Fruit fly (Drosophila melanogaster) whole organism, prepupa: ENCODE data around the gene Atac2.
A peak's percentile ranks its signal among the peaks of the same experiment; 100 is the strongest.

Source experiments
- CG10631 ChIP-seq: fragments of 200-800 bp; sonication (Bioruptor generic); optimal IDR thresholded peaks from 2 replicates; lab custom pipeline; 2016; ENCODE audit warnings: missing biosample characterization, missing genetic modification characterization
- CG10669 ChIP-seq: fragments of 200-800 bp; sonication (Bioruptor generic); optimal IDR thresholded peaks from 3 replicates; lab custom pipeline; 2018; ENCODE audit warnings: missing biosample characterization, mild to moderate bottlenecking, missing genetic modification characterization, moderate library complexity
- CG11294 ChIP-seq: fragments of 200-800 bp; sonication (Bioruptor generic); IDR thresholded peaks from 2 replicates; pipeline ENCODE4 v1.3.6; 2022; ENCODE audit warnings: missing biosample characterization, missing genetic modification characterization
- CG11762 ChIP-seq: fragments of 200-800 bp; sonication (Bioruptor generic); optimal IDR thresholded peaks from 3 replicates; lab custom pipeline; 2016; ENCODE audit warnings: missing biosample characterization, missing genetic modification characterization; ENCODE audit not compliant: insufficient read depth
- CG11902 ChIP-seq: fragments of 200-800 bp; sonication (Bioruptor generic); optimal IDR thresholded peaks from 3 replicates; lab custom pipeline; 2016; ENCODE audit warnings: missing biosample characterization, missing genetic modification characterization
- CG15336 ChIP-seq: fragments of 200-800 bp; sonication (Bioruptor generic); IDR thresholded peaks from 2 replicates; pipeline ENCODE4 v1.3.6; 2022; ENCODE audit warnings: missing biosample characterization, missing genetic modification characterization
- CG1621 ChIP-seq: fragments of 200-800 bp; sonication (Bioruptor generic); optimal IDR thresholded peaks from 3 replicates; lab custom pipeline; 2018; ENCODE audit warnings: missing biosample characterization, mild to moderate bottlenecking, missing genetic modification characterization
- CG16779 ChIP-seq: fragments of 200-800 bp; sonication (Bioruptor generic); optimal IDR thresholded peaks from 3 replicates; lab custom pipeline; 2017; ENCODE audit warnings: missing biosample characterization, mild to moderate bottlenecking, missing genetic modification characterization
- CG3032 ChIP-seq: fragments of 200-800 bp; optimal IDR thresholded peaks from 2 replicates; lab custom pipeline; 2019; ENCODE audit warnings: missing biosample characterization, mild to moderate bottlenecking, missing genetic modification characterization, moderate library complexity
- CG32006 ChIP-seq: fragments of 200-800 bp; sonication (Bioruptor generic); optimal IDR thresholded peaks from 3 replicates; lab custom pipeline; 2017; ENCODE audit warnings: missing biosample characterization, mild to moderate bottlenecking, missing genetic modification characterization
- CG34406 ChIP-seq: fragments of 200-800 bp; sonication (Bioruptor generic); optimal IDR thresholded peaks from 3 replicates; lab custom pipeline; 2016; ENCODE audit warnings: missing biosample characterization, missing genetic modification characterization
- CG3919 ChIP-seq: fragments of 200-800 bp; sonication (Bioruptor generic); optimal IDR thresholded peaks from 3 replicates; lab custom pipeline; 2016; ENCODE audit warnings: missing biosample characterization, missing genetic modification characterization
- CG4318 ChIP-seq: fragments of 200-800 bp; sonication (Bioruptor generic); optimal IDR thresholded peaks from 3 replicates; lab custom pipeline; 2017; ENCODE audit warnings: missing biosample characterization, mild to moderate bottlenecking, missing genetic modification characterization
- CG6163 ChIP-seq: fragments of 200-800 bp; sonication (Bioruptor generic); IDR thresholded peaks from 3 replicates; pipeline ENCODE4 v1.3.6; 2022; ENCODE audit warnings: missing biosample characterization, missing genetic modification characterization
- CG6276 ChIP-seq: fragments of 200-800 bp; sonication (Bioruptor generic); optimal IDR thresholded peaks from 2 replicates; lab custom pipeline; 2017; ENCODE audit warnings: missing biosample characterization, mild to moderate bottlenecking, missing genetic modification characterization
- CG6792 ChIP-seq: fragments of 200-800 bp; sonication (Bioruptor generic); optimal IDR thresholded peaks from 3 replicates; lab custom pipeline; 2016; ENCODE audit warnings: missing biosample characterization, missing genetic modification characterization
- CG6808 ChIP-seq: fragments of 200-800 bp; sonication (Bioruptor generic); optimal IDR thresholded peaks from 3 replicates; lab custom pipeline; 2017; ENCODE audit warnings: missing biosample characterization, missing genetic modification characterization, mild to moderate bottlenecking, moderate library complexity, missing genetic modification reagents
- CG6854 ChIP-seq: fragments of 200-800 bp; sonication (Bioruptor generic); optimal IDR thresholded peaks from 2 replicates; lab custom pipeline; 2017; ENCODE audit warnings: missing biosample characterization, mild to moderate bottlenecking, missing genetic modification characterization
- CG7368 ChIP-seq: fragments of 200-800 bp; sonication (Bioruptor generic); optimal IDR thresholded peaks from 3 replicates; lab custom pipeline; 2016; ENCODE audit warnings: missing biosample characterization, missing genetic modification characterization
- CG8119 ChIP-seq: fragments of 200-800 bp; sonication (Bioruptor generic); IDR thresholded peaks from 3 replicates; pipeline ENCODE4 v1.3.6; 2022; ENCODE audit warnings: missing biosample characterization, missing genetic modification characterization
- CG8319 ChIP-seq: fragments of 200-800 bp; sonication (Bioruptor generic); optimal IDR thresholded peaks from 3 replicates; lab custom pipeline; 2016; ENCODE audit warnings: missing biosample characterization, missing genetic modification characterization
- CG9139 ChIP-seq: fragments of 200-800 bp; sonication (Bioruptor generic); optimal IDR thresholded peaks from 3 replicates; lab custom pipeline; 2017; ENCODE audit warnings: missing biosample characterization, mild to moderate bottlenecking, missing genetic modification characterization
- Eip75B ChIP-seq: fragments of 200-800 bp; sonication (Bioruptor generic); optimal IDR thresholded peaks from 3 replicates; lab custom pipeline; 2016; ENCODE audit warnings: missing biosample characterization, missing genetic modification characterization
- Eip78C ChIP-seq: fragments of 200-800 bp; sonication (Bioruptor generic); peaks from one replicate; lab custom pipeline; 2016; ENCODE audit warnings: missing biosample characterization, missing genetic modification characterization
- Ets96B ChIP-seq: fragments of 200-800 bp; optimal IDR thresholded peaks from 2 replicates; lab custom pipeline; 2019; ENCODE audit warnings: missing biosample characterization, mild to moderate bottlenecking, missing genetic modification characterization, moderate library complexity
- Gug ChIP-seq: fragments of 200-800 bp; sonication (Bioruptor generic); IDR thresholded peaks from 2 replicates; pipeline ENCODE4 v1.3.6; 2022; ENCODE audit warnings: missing biosample characterization, missing genetic modification characterization
- Hr38 ChIP-seq: sonication (Bioruptor generic); optimal IDR thresholded peaks from 2 replicates; lab custom pipeline; 2016; ENCODE audit warnings: missing biosample characterization, missing genetic modification characterization
- Hr39 ChIP-seq: fragments of 200-800 bp; sonication (Bioruptor generic); optimal IDR thresholded peaks from 2 replicates; lab custom pipeline; 2016; ENCODE audit warnings: missing biosample characterization, missing genetic modification characterization
- Lpt ChIP-seq: fragments of 200-800 bp; sonication (Bioruptor generic); optimal IDR thresholded peaks from 3 replicates; lab custom pipeline; 2016; ENCODE audit warnings: missing biosample characterization, missing genetic modification characterization
- Met ChIP-seq: fragments of 200-800 bp; sonication (Bioruptor generic); optimal IDR thresholded peaks from 3 replicates; lab custom pipeline; 2016; ENCODE audit warnings: missing biosample characterization, missing genetic modification characterization
- OdsH ChIP-seq: fragments of 200-800 bp; sonication (Bioruptor generic); optimal IDR thresholded peaks from 3 replicates; lab custom pipeline; 2016; ENCODE audit warnings: missing biosample characterization, missing genetic modification characterization
- Smox ChIP-seq: fragments of 200-800 bp; sonication (Bioruptor generic); optimal IDR thresholded peaks from 3 replicates; lab custom pipeline; 2016; ENCODE audit warnings: missing biosample characterization, missing genetic modification characterization
- Sox102F ChIP-seq: fragments of 200-800 bp; sonication (Bioruptor generic); optimal IDR thresholded peaks from 2 replicates; lab custom pipeline; 2016; ENCODE audit warnings: missing biosample characterization, mild to moderate bottlenecking, missing genetic modification characterization
- Sox14 ChIP-seq: fragments of 200-800 bp; sonication (Bioruptor generic); optimal IDR thresholded peaks from 3 replicates; lab custom pipeline; 2016; ENCODE audit warnings: missing biosample characterization, missing genetic modification characterization
- Sox15 ChIP-seq: fragments of 200-800 bp; sonication (Bioruptor generic); optimal IDR thresholded peaks from 3 replicates; lab custom pipeline; 2016; ENCODE audit warnings: missing biosample characterization, missing genetic modification characterization
- acj6 ChIP-seq: fragments of 200-800 bp; sonication (Bioruptor generic); optimal IDR thresholded peaks from 3 replicates; lab custom pipeline; 2016; ENCODE audit warnings: missing biosample characterization, missing genetic modification characterization
- cyc ChIP-seq: fragments of 200-800 bp; sonication (Bioruptor generic); optimal IDR thresholded peaks from 3 replicates; lab custom pipeline; 2016; ENCODE audit warnings: missing biosample characterization, missing genetic modification characterization
- dac ChIP-seq: fragments of 200-800 bp; sonication (Bioruptor generic); optimal IDR thresholded peaks from 2 replicates; lab custom pipeline; 2017; ENCODE audit warnings: missing biosample characterization, mild to moderate bottlenecking, missing genetic modification characterization
- dsx ChIP-seq: fragments of 200-800 bp; optimal IDR thresholded peaks from 3 replicates; lab custom pipeline; 2019; ENCODE audit warnings: missing biosample characterization, mild to moderate bottlenecking, missing genetic modification characterization, moderate library complexity; ENCODE audit not compliant: poor library complexity, severe bottlenecking
- eg ChIP-seq: fragments of 200-800 bp; sonication (Bioruptor generic); IDR thresholded peaks from 3 replicates; pipeline ENCODE4 v1.3.6; 2022; ENCODE audit warnings: missing biosample characterization, missing genetic modification characterization
- esn ChIP-seq: fragments of 200-800 bp; sonication (Bioruptor generic); optimal IDR thresholded peaks from 2 replicates; lab custom pipeline; 2016; ENCODE audit warnings: missing biosample characterization, mild to moderate bottlenecking, missing genetic modification characterization, moderate library complexity
- fd59A ChIP-seq: fragments of 200-800 bp; sonication (Bioruptor generic); optimal IDR thresholded peaks from 2 replicates; lab custom pipeline; 2017; ENCODE audit warnings: missing biosample characterization, mild to moderate bottlenecking, missing genetic modification characterization, missing genetic modification reagents
- fd85E ChIP-seq: fragments of 200-800 bp; sonication (Bioruptor generic); optimal IDR thresholded peaks from 3 replicates; lab custom pipeline; 2016; ENCODE audit warnings: missing biosample characterization, missing genetic modification characterization
- fkh ChIP-seq: fragments of 200-800 bp; sonication (Bioruptor generic); optimal IDR thresholded peaks from 3 replicates; lab custom pipeline; 2017; ENCODE audit warnings: missing biosample characterization, mild to moderate bottlenecking, missing genetic modification characterization, moderate library complexity
- lz ChIP-seq: fragments of 200-800 bp; sonication (Bioruptor generic); optimal IDR thresholded peaks from 3 replicates; lab custom pipeline; 2016; ENCODE audit warnings: missing biosample characterization, missing genetic modification characterization
- net ChIP-seq: fragments of 200-800 bp; sonication (Bioruptor generic); optimal IDR thresholded peaks from 3 replicates; lab custom pipeline; 2016; ENCODE audit warnings: missing biosample characterization, missing genetic modification characterization
- pdm3 ChIP-seq: fragments of 200-800 bp; sonication (Bioruptor generic); optimal IDR thresholded peaks from 3 replicates; lab custom pipeline; 2016; ENCODE audit warnings: missing biosample characterization, missing genetic modification characterization
- salr ChIP-seq, 2 experiments: fragments of 200-800 bp; sonication (Bioruptor generic); optimal IDR thresholded peaks; 3 replicates each; lab custom pipeline; 2016 to 2018; ENCODE audit warnings: missing biosample characterization in 2 of 2, missing genetic modification characterization in 2 of 2, mild to moderate bottlenecking in 1 of 2
- spab ChIP-seq: fragments of 200-800 bp; sonication (Bioruptor generic); optimal IDR thresholded peaks from 2 replicates; lab custom pipeline; 2017; ENCODE audit warnings: missing biosample characterization, mild to moderate bottlenecking, missing genetic modification characterization, missing genetic modification reagents
- ss ChIP-seq, 2 experiments: fragments of 200-800 bp; sonication (Bioruptor generic); optimal IDR thresholded peaks; 2 replicates in 1 of 2; 3 replicates in 1 of 2; lab custom pipeline; 2017 to 2018; ENCODE audit warnings: mild to moderate bottlenecking in 2 of 2, missing biosample characterization in 2 of 2, missing genetic modification characterization in 2 of 2, moderate library complexity in 1 of 2
- svp ChIP-seq: fragments of 200-800 bp; sonication (Bioruptor generic); peaks from one replicate; lab custom pipeline; 2016; ENCODE audit warnings: missing biosample characterization, missing genetic modification characterization
- vri ChIP-seq: fragments of 200-800 bp; sonication (Bioruptor generic); optimal IDR thresholded peaks from 3 replicates; lab custom pipeline; 2016; ENCODE audit warnings: missing biosample characterization, mild to moderate bottlenecking, missing genetic modification characterization

The Atac2 gene

DNA sequence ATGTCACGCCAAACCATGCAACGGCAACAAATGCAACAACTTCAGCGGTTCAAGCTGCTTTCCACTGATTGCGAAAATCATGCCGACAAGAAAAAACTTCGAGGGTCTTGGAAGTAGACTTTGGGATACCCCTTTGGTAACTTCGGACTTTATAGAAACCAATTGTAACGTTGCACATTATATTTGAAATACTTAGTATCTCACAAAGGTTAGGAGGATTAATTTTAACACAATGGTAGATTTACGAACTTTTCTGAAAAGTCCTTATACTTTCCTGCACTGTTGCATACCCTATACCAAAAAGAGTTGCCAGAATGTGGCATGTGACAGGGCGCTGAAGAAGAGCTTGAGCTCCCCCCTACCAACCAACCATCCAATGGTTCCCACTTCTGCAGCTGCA, 33.4 kb upstream of the Atac2 start:
- TF ChIP-seq OdsH (GFP tag; lab: Kevin White, UChicago) (peak; percentile 76), CG16779 (tag; lab: Kevin White, UChicago) (peak; percentile 27), CG1621 (tag; lab: Kevin White, UChicago) (peak; percentile 55), dac (GFP tag; lab: Kevin White, UChicago) (no peak), Sox15 (peak; percentile 49), CG4318 (GFP tag; lab: Kevin White, UChicago) (peak; percentile 28), Sox14 (peak; percentile 70), CG3032 (tag; lab: Kevin White, UChicago) (peak; percentile 60), ss (GFP tag; optimal IDR thresholded peaks at IDR 0.05; lab: Kevin White, UChicago) (peak in 1 of 2 experiments; percentile 17), CG3919 (GFP tag; lab: Kevin White, UChicago) (peak; percentile 78), Hr39 (GFP tag; lab: Kevin White, UChicago) (peak; percentile 81), acj6 (GFP tag; lab: Kevin White, UChicago) (peak; percentile 72), CG8119 (GFP tag; lab: Robert Waterston, UW) (peak; percentile 66; the same call in 2 of the 3 replicates), pdm3 (GFP tag; lab: Kevin White, UChicago) (peak; percentile 71), CG7368 (GFP tag; lab: Kevin White, UChicago) (peak; percentile 69), CG34406 (GFP tag; lab: Kevin White, UChicago) (peak; percentile 65), salr (GFP tag; optimal IDR thresholded peaks at IDR 0.05; lab: Kevin White, UChicago) (peak in 1 of 2 experiments; percentile 64), Hr38 (GFP tag; lab: Kevin White, UChicago) (no peak), Gug (GFP tag; lab: Robert Waterston, UW) (peak; percentile 34; the same call in 1 of the 2 replicates), net (GFP tag; lab: Kevin White, UChicago) (peak; percentile 72), fd59A (GFP tag; lab: Kevin White, UChicago) (peak; percentile 10), lz (GFP tag; lab: Kevin White, UChicago) (peak; percentile 69), Eip75B (GFP tag; lab: Kevin White, UChicago) (peak; percentile 83), CG10669 (peak; percentile 70), CG9139 (GFP tag; lab: Kevin White, UChicago) (no peak), fkh (GFP tag; lab: Kevin White, UChicago) (no peak), CG32006 (GFP tag; lab: Kevin White, UChicago) (peak; percentile 72), CG6808 (GFP tag; lab: Kevin White, UChicago) (peak; percentile 47), CG6163 (GFP tag; lab: Robert Waterston, UW) (peak; percentile 87), svp (GFP tag; lab: Kevin White, UChicago) (peak; percentile 88), Lpt (peak; percentile 48), CG6276 (peak; percentile 22), CG11294 (GFP tag; lab: Robert Waterston, UW) (no peak), Ets96B (tag; lab: Kevin White, UChicago) (peak; percentile 70), CG15336 (GFP tag; lab: Robert Waterston, UW) (peak; percentile 61), dsx (peak; percentile 37), Eip78C (GFP tag; lab: Kevin White, UChicago) (peak; percentile 92), esn (GFP tag; lab: Kevin White, UChicago) (peak; percentile 83), CG8319 (GFP tag; lab: Kevin White, UChicago) (peak; percentile 67), eg (GFP tag; lab: Robert Waterston, UW) (peak; percentile 56; the same call in 1 of the 3 replicates), vri (peak; percentile 13), Sox102F (peak; percentile 79), Smox (GFP tag; lab: Kevin White, UChicago) (peak; percentile 71), CG11762 (GFP tag; lab: Kevin White, UChicago) (peak; percentile 57), CG10631 (GFP tag; lab: Kevin White, UChicago) (peak; percentile 64), spab (GFP tag; lab: Kevin White, UChicago) (peak; percentile 45), CG6792 (peak; percentile 79), Met (GFP tag; lab: Kevin White, UChicago) (peak; percentile 74), fd85E (GFP tag; lab: Kevin White, UChicago) (no peak), CG11902 (GFP tag; lab: Kevin White, UChicago) (peak; percentile 58), cyc (GFP tag; lab: Kevin White, UChicago) (peak; percentile 72), CG6854 (GFP tag; lab: Kevin White, UChicago) (peak; percentile 16)
